Worm (Caenorhabditis elegans) whole organism, early embryonic: ENCODE data around the gene bath-4.

Experiments used
- B0310.2 ChIP-seq: sonication (generic microtip); optimal IDR thresholded peaks from 2 replicates; lab custom pipeline; 2016; ENCODE audit warnings: mild to moderate bottlenecking, missing genetic modification characterization, missing compliant biosample characterization
- F13C5.2 ChIP-seq: sonication (generic microtip); optimal IDR thresholded peaks from 2 replicates; lab custom pipeline; 2017; ENCODE audit warnings: mild to moderate bottlenecking, missing genetic modification characterization, inconsistent platforms, missing compliant biosample characterization
- aly-1 ChIP-seq: sonication (generic microtip); optimal IDR thresholded peaks from 2 replicates; lab custom pipeline; 2016; ENCODE audit warnings: missing genetic modification characterization, missing compliant biosample characterization
- ama-1 ChIP-seq: fragments of 150-350 bp; optimal IDR thresholded peaks from 2 replicates; lab custom pipeline; 2014
- ceh-13 ChIP-seq: fragments of 200-800 bp; sonication (Bioruptor generic); optimal IDR thresholded peaks from 2 replicates; lab custom pipeline; 2018; ENCODE audit warnings: mild to moderate bottlenecking, missing genetic modification characterization, missing compliant biosample characterization
- ceh-36 ChIP-seq: sonication (generic microtip); optimal IDR thresholded peaks from 2 replicates; lab custom pipeline; 2016; ENCODE audit warnings: missing genetic modification characterization, inconsistent platforms, missing compliant biosample characterization
- flt-1 ChIP-seq: fragments of 200-800 bp; sonication (Bioruptor generic); IDR thresholded peaks from 2 replicates; pipeline ENCODE4 v1.3.6; 2022; ENCODE audit warnings: missing genetic modification characterization, missing compliant biosample characterization
- hnd-1 ChIP-seq: sonication (generic microtip); optimal IDR thresholded peaks from 2 replicates; lab custom pipeline; 2016; ENCODE audit warnings: missing genetic modification characterization, missing compliant biosample characterization
- sea-1 ChIP-seq: fragments of 200-800 bp; sonication (Bioruptor generic); conservative IDR thresholded peaks from 2 replicates; pipeline ENCODE4 v1.3.6; 2022; ENCODE audit warnings: missing genetic modification characterization, missing compliant biosample characterization
- tbx-37 ChIP-seq: fragments of 200-800 bp; sonication (Bioruptor generic); conservative IDR thresholded peaks from 2 replicates; pipeline ENCODE4 v1.3.6; 2022; ENCODE audit warnings: missing genetic modification reagents, missing genetic modification characterization, missing compliant biosample characterization
- tra-4 ChIP-seq: sonication (generic microtip); optimal IDR thresholded peaks from 2 replicates; lab custom pipeline; 2017; ENCODE audit warnings: missing genetic modification characterization, missing compliant biosample characterization

DNA sequence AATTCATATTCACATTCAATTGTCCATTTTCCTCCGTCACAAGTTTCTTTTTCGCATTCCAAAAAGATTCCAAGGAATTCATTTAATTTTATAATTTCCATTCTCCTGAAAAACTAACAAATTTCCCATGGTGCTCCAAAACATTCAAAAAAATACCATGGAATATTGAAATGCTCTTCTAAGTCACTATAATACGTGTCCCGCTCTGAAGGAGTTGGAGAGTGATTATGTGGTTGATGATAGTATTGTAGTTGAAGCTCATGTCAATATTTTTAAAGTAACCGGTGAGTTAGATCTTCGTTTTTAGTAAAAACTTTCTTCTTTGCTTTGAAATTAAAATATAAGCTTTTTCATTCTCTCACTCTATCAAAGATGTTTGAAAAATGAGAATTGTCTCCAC is 27.1 kb downstream of the bath-4 start, which contains the start of gene math-9:
- no peak for TF ChIP-seq aly-1 (tag; lab: Kevin White, UChicago)
- TF ChIP-seq ceh-36 (tag; lab: Kevin White, UChicago), result no peak
- no peak for TF ChIP-seq tbx-37 (GFP tag; lab: Robert Waterston, UW)
- no peak for TF ChIP-seq tra-4 (tag; lab: Kevin White, UChicago)
- TF ChIP-seq ama-1, result no peak
- TF ChIP-seq B0310.2 (tag; lab: Kevin White, UChicago), result no peak
- no peak for TF ChIP-seq F13C5.2 (tag; lab: Kevin White, UChicago)
- TF ChIP-seq ceh-13 (GFP tag; lab: Kevin White, UChicago), result no peak
- no peak for TF ChIP-seq sea-1 (GFP tag; lab: Robert Waterston, UW)
- no peak for TF ChIP-seq hnd-1
- no peak for TF ChIP-seq flt-1
